Worm (Caenorhabditis elegans): ENCODE results near the gene F49F1.2.

Gene F49F1.2

DNA sequence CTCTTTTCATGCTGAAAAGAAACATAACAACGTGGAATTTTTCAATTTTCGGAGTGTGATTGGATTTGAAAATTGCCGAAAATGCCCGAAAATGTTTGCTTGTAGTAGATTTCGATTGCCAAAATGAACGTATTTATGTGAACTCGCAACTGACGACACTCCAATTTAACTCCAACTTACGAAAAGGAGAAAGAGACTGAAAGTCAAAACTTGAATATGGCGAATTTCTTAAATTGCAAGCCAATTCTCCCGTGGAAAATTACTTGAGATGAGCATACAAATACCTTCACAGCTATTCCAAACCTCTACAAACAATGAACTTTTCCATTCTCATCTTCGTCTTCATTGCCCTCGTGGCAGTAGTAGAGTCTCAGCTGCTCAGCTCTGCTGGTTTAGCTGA is 33.1 kb upstream of the F49F1.2 start:
- TF ChIP-seq ztf-23 (GFP tag; IDR thresholded peaks at IDR 0.05): no peak
- no peak for TF ChIP-seq T22C8.4 (GFP tag; IDR thresholded peaks at IDR 0.05)
- TF ChIP-seq med-1 (GFP tag; optimal IDR thresholded peaks at IDR 0.05; ENCODE audit: insufficient read depth): no peak
- no peak for TF ChIP-seq flt-1 (GFP tag; IDR thresholded peaks at IDR 0.05)
- no peak for TF ChIP-seq klf-2 (GFP tag; conservative IDR thresholded peaks at IDR 0.05)
- no peak for TF ChIP-seq cog-1 (tag; optimal IDR thresholded peaks at IDR 0.05)
- TF ChIP-seq ref-1 (GFP tag; conservative IDR thresholded peaks at IDR 0.05): no peak
- no peak for TF ChIP-seq tab-1 (GFP tag; IDR thresholded peaks at IDR 0.05)
- no peak for TF ChIP-seq ztf-29 (GFP tag; IDR thresholded peaks at IDR 0.05)

DNA sequence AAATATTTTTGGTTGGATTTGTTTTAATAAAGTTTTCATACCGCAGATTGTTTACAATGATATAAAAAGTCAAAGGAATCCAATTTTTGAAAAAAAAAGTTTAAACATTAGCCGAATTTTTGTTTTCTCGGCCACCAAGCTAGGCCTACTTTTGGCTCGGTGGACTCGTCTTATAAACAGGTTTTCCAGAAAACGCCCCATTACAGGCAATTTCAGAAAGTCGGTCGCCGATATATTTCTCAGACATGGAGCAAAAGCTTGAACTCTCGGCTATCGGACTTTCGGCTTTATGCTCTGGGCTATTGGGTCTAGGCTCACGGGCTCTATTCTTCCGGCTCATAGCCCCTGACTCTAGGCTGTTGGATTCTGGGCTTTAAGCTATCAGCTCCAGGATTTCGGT is 32.6 kb upstream of the F49F1.2 start:
- TF ChIP-seq flt-1 (GFP tag; IDR thresholded peaks at IDR 0.05): no peak
- no peak for TF ChIP-seq cog-1 (tag; optimal IDR thresholded peaks at IDR 0.05)
- no peak for TF ChIP-seq ref-1 (GFP tag; conservative IDR thresholded peaks at IDR 0.05)
- no peak for TF ChIP-seq ztf-29 (GFP tag; IDR thresholded peaks at IDR 0.05)

DNA sequence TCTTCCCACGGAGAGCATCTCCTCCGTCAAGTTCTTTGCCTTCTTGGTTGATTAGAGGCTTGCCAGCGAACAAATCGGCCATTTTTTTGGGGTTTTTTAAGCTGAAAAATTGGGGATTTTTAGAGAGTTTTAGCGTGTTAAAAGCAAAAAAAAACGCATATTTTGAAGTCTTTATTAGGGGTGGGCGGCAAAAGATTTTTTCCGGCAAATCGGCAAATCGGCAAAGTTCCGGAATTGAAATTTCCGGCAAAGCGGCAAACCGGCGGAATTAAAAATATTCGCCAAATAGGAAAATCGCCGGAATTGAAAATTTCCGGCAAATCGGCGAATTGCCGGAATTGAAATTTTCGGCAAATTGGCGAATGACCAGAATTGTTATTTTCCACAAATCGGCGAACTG is 31.6 kb upstream of the F49F1.2 start, which contains the start of gene C35B1.5:
Gene C35B1.5, minus strand, starts transcription at position 101 of the 400 bp plus-strand sequence.
- TF ChIP-seq flt-1 (GFP tag; IDR thresholded peaks at IDR 0.05) (no peak), med-1 (GFP tag; optimal IDR thresholded peaks at IDR 0.05; ENCODE audit: insufficient read depth) (no peak), klf-2 (GFP tag; conservative IDR thresholded peaks at IDR 0.05) (no peak), ztf-29 (GFP tag; IDR thresholded peaks at IDR 0.05) (no peak), ztf-23 (GFP tag; IDR thresholded peaks at IDR 0.05) (no peak), T22C8.4 (GFP tag; IDR thresholded peaks at IDR 0.05) (no peak), cog-1 (tag; optimal IDR thresholded peaks at IDR 0.05) (no peak), tab-1 (GFP tag; IDR thresholded peaks at IDR 0.05) (no peak), ref-1 (GFP tag; conservative IDR thresholded peaks at IDR 0.05) (no peak)

DNA sequence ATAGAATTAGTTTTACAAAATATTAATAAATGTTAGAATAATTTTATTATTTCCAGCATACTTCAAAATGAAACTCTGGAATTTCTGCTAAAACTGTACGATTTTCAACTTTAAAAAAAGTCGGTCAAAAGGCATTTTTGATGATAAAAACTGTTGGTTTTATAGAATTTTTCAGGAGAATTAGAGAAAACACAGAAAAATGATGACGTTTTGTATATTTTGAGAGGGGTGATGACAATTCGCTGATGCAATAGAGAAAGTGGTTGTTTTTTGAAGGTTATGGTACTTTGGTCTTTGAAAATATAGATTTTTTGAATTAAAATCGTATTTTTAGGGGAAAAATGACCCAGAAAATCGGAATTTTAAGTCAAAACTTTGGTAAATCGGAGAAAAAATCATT is 30.7 kb upstream of the F49F1.2 start:
- no peak for TF ChIP-seq klf-2 (GFP tag; conservative IDR thresholded peaks at IDR 0.05)
- no peak for TF ChIP-seq ztf-29 (GFP tag; IDR thresholded peaks at IDR 0.05)
- no peak for TF ChIP-seq flt-1 (GFP tag; IDR thresholded peaks at IDR 0.05)
- TF ChIP-seq med-1 (GFP tag; optimal IDR thresholded peaks at IDR 0.05; ENCODE audit: insufficient read depth): no peak
- no peak for TF ChIP-seq tab-1 (GFP tag; IDR thresholded peaks at IDR 0.05)
- TF ChIP-seq ref-1 (GFP tag; conservative IDR thresholded peaks at IDR 0.05): no peak

DNA sequence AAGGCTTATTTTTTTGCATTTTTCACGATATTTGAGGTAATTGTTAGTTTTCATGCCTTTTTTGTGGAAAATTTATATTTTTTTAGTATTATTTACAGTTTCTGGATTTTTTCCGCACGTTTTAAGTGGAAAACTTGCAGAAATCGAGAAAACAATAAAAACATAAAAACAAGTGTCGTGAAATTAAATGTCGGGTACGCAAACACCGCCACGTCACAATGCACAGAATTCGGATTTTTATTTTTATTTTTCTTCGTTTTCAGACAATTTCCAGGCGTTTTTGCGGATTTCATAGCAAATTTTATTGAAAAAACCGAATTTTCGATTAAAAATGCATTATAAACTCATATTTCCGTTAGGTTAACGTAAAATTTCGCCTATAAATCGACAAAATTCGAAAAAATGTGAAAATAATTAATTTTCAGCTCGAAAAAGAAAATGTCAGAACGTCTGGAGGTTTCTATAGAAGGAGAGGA is 29.9 kb upstream of the F49F1.2 start, which contains the start of gene C35B1.2:
Gene C35B1.2, plus strand, starts transcription at position 426 of the 476 bp plus-strand sequence.
- TF ChIP-seq T22C8.4 (GFP tag; IDR thresholded peaks at IDR 0.05): no peak
- no peak for TF ChIP-seq ref-1 (GFP tag; conservative IDR thresholded peaks at IDR 0.05)
- no peak for TF ChIP-seq flt-1 (GFP tag; IDR thresholded peaks at IDR 0.05)
- TF ChIP-seq klf-2 (GFP tag; conservative IDR thresholded peaks at IDR 0.05): no peak
- no peak for TF ChIP-seq tab-1 (GFP tag; IDR thresholded peaks at IDR 0.05)
- TF ChIP-seq ztf-23 (GFP tag; IDR thresholded peaks at IDR 0.05): no peak
- TF ChIP-seq cog-1 (tag; optimal IDR thresholded peaks at IDR 0.05): no peak
- no peak for TF ChIP-seq ztf-29 (GFP tag; IDR thresholded peaks at IDR 0.05)
- no peak for TF ChIP-seq med-1 (GFP tag; optimal IDR thresholded peaks at IDR 0.05; ENCODE audit: insufficient read depth)

DNA sequence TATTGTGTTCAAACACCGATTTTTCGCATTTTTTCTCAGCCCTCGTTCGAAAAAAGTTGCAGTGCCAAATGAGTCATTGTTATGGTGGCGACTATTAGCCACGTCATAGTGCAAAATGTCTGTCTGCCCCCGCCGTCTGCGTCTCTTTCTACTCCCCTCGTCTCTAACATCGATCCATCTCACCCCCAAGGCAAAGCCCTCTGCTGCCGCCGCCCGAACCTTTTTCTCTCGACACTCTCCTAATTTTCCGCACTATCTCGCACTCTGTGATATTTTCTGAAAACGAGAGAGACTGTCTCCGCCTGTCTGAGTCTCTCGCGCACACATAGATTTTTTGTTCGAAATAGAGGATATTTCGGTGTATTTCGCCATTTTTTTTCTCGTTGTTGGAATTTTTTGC is 22.7 kb upstream of the F49F1.2 start:
- TF ChIP-seq ref-1 (GFP tag; conservative IDR thresholded peaks at IDR 0.05) (no peak), T22C8.4 (GFP tag; IDR thresholded peaks at IDR 0.05) (peak; percentile 73; the same call in 1 of the 2 replicates), ztf-29 (GFP tag; IDR thresholded peaks at IDR 0.05) (peak; percentile 85)

DNA sequence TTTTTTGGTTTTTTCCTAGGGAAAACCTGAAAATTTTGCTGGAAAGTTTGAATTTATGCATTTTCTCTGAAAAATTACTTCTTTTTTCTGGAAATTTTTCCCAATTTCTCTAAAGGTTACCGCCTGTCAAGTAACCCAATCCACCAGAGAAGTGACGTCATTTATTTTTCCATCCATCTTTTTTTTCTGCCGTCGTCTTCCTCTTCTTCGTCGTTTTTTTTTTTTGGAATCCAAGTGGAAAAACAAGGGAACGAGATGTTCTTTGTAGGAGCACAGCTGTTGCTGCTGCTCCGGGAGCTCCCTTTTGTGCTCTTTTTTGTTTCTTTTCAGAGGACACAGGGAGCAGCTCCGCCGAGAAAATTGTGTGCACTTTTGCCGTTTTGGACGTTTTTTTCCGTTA is 21.4 kb upstream of the F49F1.2 start:
- TF ChIP-seq ztf-29 (GFP tag; IDR thresholded peaks at IDR 0.05): no peak
- no peak for TF ChIP-seq tab-1 (GFP tag; IDR thresholded peaks at IDR 0.05)
- no peak for TF ChIP-seq ztf-23 (GFP tag; IDR thresholded peaks at IDR 0.05)
- TF ChIP-seq klf-2 (GFP tag; conservative IDR thresholded peaks at IDR 0.05): no peak
- TF ChIP-seq T22C8.4 (GFP tag; IDR thresholded peaks at IDR 0.05): no peak
- TF ChIP-seq cog-1 (tag; optimal IDR thresholded peaks at IDR 0.05): no peak
- TF ChIP-seq flt-1 (GFP tag; IDR thresholded peaks at IDR 0.05): no peak
- no peak for TF ChIP-seq med-1 (GFP tag; optimal IDR thresholded peaks at IDR 0.05; ENCODE audit: insufficient read depth)
- TF ChIP-seq ref-1 (GFP tag; conservative IDR thresholded peaks at IDR 0.05): no peak

DNA sequence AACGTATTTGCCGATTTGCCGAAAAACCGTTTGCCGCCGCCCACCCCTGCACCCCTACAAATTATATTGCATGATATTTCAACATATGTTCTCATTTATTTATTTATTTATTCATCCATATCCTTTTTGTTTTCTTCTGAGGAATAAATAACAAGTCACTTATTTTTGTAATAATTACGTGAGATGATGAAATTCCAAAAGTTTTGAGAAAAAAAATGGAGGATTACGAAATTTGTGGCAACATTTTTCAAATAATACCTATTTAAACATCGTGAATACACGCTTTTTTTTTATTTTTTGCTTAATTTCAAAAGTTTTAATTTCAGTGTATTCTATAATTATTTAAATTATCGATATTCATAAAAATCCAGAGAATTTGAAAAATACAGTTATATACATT is 18.8 kb upstream of the F49F1.2 start:
- TF ChIP-seq ztf-29 (GFP tag; IDR thresholded peaks at IDR 0.05) (no peak), T22C8.4 (GFP tag; IDR thresholded peaks at IDR 0.05) (no peak), ztf-23 (GFP tag; IDR thresholded peaks at IDR 0.05) (no peak), cog-1 (tag; optimal IDR thresholded peaks at IDR 0.05) (no peak), klf-2 (GFP tag; conservative IDR thresholded peaks at IDR 0.05) (no peak), tab-1 (GFP tag; IDR thresholded peaks at IDR 0.05) (no peak), med-1 (GFP tag; optimal IDR thresholded peaks at IDR 0.05; ENCODE audit: insufficient read depth) (no peak), flt-1 (GFP tag; IDR thresholded peaks at IDR 0.05) (no peak), ref-1 (GFP tag; conservative IDR thresholded peaks at IDR 0.05) (no peak)

DNA sequence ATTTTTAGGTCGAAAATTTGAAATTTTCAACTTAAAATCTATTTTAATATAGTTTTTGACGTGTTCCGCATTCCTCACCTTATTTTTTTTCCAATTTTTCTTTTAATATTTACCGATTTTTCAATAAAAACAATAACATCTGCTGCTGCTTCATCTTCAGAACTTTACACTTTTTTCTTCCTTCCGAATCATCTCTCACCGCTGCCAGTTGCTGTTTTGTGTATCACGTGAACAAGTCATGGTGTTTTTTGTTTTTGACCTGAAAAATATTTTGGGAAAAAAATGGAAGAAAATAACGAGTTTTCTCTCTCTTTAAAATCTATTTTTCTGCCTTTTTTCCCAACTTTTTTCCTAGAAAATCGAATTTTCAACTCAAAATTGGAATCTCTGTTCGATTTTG is 16.0 kb upstream of the F49F1.2 start:
- no peak for TF ChIP-seq ztf-29 (GFP tag; IDR thresholded peaks at IDR 0.05)
- TF ChIP-seq cog-1 (tag; optimal IDR thresholded peaks at IDR 0.05): no peak
- no peak for TF ChIP-seq klf-2 (GFP tag; conservative IDR thresholded peaks at IDR 0.05)
- no peak for TF ChIP-seq T22C8.4 (GFP tag; IDR thresholded peaks at IDR 0.05)
- no peak for TF ChIP-seq ref-1 (GFP tag; conservative IDR thresholded peaks at IDR 0.05)
- no peak for TF ChIP-seq med-1 (GFP tag; optimal IDR thresholded peaks at IDR 0.05; ENCODE audit: insufficient read depth)
- TF ChIP-seq ztf-23 (GFP tag; IDR thresholded peaks at IDR 0.05): no peak
- no peak for TF ChIP-seq flt-1 (GFP tag; IDR thresholded peaks at IDR 0.05)
- TF ChIP-seq tab-1 (GFP tag; IDR thresholded peaks at IDR 0.05): no peak

DNA sequence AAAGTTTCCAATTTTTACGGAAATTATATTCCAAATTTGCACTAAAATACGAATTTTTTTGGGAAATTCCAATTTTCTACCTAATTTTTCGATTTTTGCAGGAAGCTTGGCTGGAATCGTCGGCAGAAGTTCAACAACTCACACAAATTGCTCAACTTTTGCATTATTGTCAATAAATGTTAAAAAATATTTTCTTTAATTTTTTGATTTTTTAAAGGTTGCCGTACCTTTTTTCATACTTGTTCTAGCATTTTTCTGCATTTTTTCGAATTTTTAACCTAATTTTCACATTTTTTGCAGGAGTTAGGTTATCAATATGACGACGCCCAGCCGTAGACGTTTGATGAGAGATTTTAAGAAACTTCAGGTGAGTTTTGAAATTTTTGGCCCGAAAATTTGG is 13.0 kb upstream of the F49F1.2 start, which contains the start of gene ubc-1:
Gene ubc-1, plus strand, starts transcription at position 301 of the 400 bp plus-strand sequence.
- TF ChIP-seq tab-1 (GFP tag; IDR thresholded peaks at IDR 0.05) (no peak), klf-2 (GFP tag; conservative IDR thresholded peaks at IDR 0.05) (no peak), cog-1 (tag; optimal IDR thresholded peaks at IDR 0.05) (no peak), ztf-29 (GFP tag; IDR thresholded peaks at IDR 0.05) (no peak), ztf-23 (GFP tag; IDR thresholded peaks at IDR 0.05) (no peak), T22C8.4 (GFP tag; IDR thresholded peaks at IDR 0.05) (no peak), flt-1 (GFP tag; IDR thresholded peaks at IDR 0.05) (no peak), med-1 (GFP tag; optimal IDR thresholded peaks at IDR 0.05; ENCODE audit: insufficient read depth) (no peak), ref-1 (GFP tag; conservative IDR thresholded peaks at IDR 0.05) (no peak)

Data from whole organism, midembryonic.